Fruit fly (Drosophila melanogaster): Measurements from ENCODE around the gene rha.

DNA sequence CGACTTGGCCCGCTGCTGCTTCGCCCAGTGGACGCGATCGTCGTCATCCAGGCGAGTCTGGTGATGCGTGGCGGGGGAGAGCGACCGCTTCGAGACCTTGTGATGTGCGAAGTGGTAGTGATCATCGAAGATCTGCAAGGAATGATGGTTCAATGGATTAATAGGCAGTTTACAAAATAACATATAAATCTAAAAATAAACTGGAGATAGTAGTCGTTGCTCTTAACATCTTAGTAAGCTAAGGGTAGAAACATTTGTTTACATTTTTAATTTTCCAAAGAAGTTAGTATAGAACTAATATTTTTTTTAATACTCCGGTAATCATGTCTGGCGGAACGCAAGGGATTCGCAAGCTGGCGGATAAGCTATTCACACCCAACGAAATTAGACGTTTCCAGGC lies 17.9 kb downstream of the rha start, which contains the start of gene ND-49L:
- no peak for TF ChIP-seq CG8478 (optimal IDR thresholded peaks at IDR 0.05)
- TF ChIP-seq CTCF (optimal IDR thresholded peaks at IDR 0.05), result no peak
